Worm (Caenorhabditis elegans): Measurements from ENCODE around the gene C15H7.3.

ce11 chrIII:9678819-9679218 lies 27.0 kb upstream of the C15H7.3 start, which contains the start of gene ugt-60:
- TF ChIP-seq unc-98 (GFP tag; IDR thresholded peaks at IDR 0.05) (no peak), ets-5 (GFP tag; IDR thresholded peaks at IDR 0.05) (no peak), xbp-1 (tag; optimal IDR thresholded peaks at IDR 0.05) (no peak), nhr-11 (tag; optimal IDR thresholded peaks at IDR 0.05) (no peak), dpl-1 (GFP tag; optimal IDR thresholded peaks at IDR 0.05) (no peak), unc-130 (tag; optimal IDR thresholded peaks at IDR 0.05) (no peak), zip-4 (GFP tag; optimal IDR thresholded peaks at IDR 0.05) (no peak)

Data from whole organism, L1 larva.